Worm (Caenorhabditis elegans): ENCODE measurements around the gene srlf-17.

- TF ChIP-seq nhr-77 (tag; optimal IDR thresholded peaks at IDR 0.05): no peak
- no peak for TF ChIP-seq unc-62 (GFP tag; optimal IDR thresholded peaks at IDR 0.05)
- TF ChIP-seq unc-39 (tag; optimal IDR thresholded peaks at IDR 0.05): no peak
- TF ChIP-seq ama-1 (optimal IDR thresholded peaks at IDR 0.05): no peak
- TF ChIP-seq ztf-11 (tag; optimal IDR thresholded peaks at IDR 0.05): no peak
- TF ChIP-seq alr-1 (tag; optimal IDR thresholded peaks at IDR 0.05): no peak
- TF ChIP-seq nhr-11 (tag; optimal IDR thresholded peaks at IDR 0.05): no peak
- TF ChIP-seq blmp-1 (tag; optimal IDR thresholded peaks at IDR 0.05; ENCODE audit: insufficient read depth): no peak
- TF ChIP-seq mbf-1 (tag; optimal IDR thresholded peaks at IDR 0.05): no peak
- TF ChIP-seq C34F6.9 (tag; optimal IDR thresholded peaks at IDR 0.05): no peak
- no peak for TF ChIP-seq lin-39 (tag; optimal IDR thresholded peaks at IDR 0.05)
These were observed 1.1 kb downstream of the srlf-17 start, which contains the start of gene srlf-18 for ce11 chrIV:11101383-11101782.
